Fruit fly (Drosophila melanogaster): ENCODE results near the gene CG7110.

CG7110 gene

dm6 chr2L:13414525-13415481 is 16.0 kb downstream of the CG7110 start, which contains the start of the genes CG16956, CG42784 and CG43850 (continued):
- TF ChIP-seq gce (GFP tag; IDR thresholded peaks at IDR 0.05) (0 out of 3 replicates have a peak, but pooled peaks have one; percentile 52), Side (GFP tag; optimal IDR thresholded peaks at IDR 0.05) (peak; percentile 28), sc (optimal IDR thresholded peaks at IDR 0.05) (no peak), sc (GFP tag; optimal IDR thresholded peaks at IDR 0.05) (peak; percentile 7), lilli (GFP tag; optimal IDR thresholded peaks at IDR 0.05) (no peak), sens (GFP tag) (peak; percentile 82), CG15073 (GFP tag; optimal IDR thresholded peaks at IDR 0.05) (no peak), jumu (GFP tag; optimal IDR thresholded peaks at IDR 0.05) (no peak), Aef1 (GFP tag; IDR thresholded peaks at IDR 0.05) (no peak), bowl (GFP tag; IDR thresholded peaks at IDR 0.05) (peak; percentile 42; the same call in 1 of the 2 replicates), CG31224 (GFP tag; IDR thresholded peaks at IDR 0.05) (peak; percentile 25; the same call in 1 of the 2 replicates), H15 (GFP tag; IDR thresholded peaks at IDR 0.05) (no peak), CG30403 (GFP tag; optimal IDR thresholded peaks at IDR 0.05) (no peak), CG7987 (GFP tag; optimal IDR thresholded peaks at IDR 0.05) (peak; percentile 86), Sin3A (optimal IDR thresholded peaks at IDR 0.05) (no peak), pb (GFP tag; optimal IDR thresholded peaks at IDR 0.05) (no peak), CG12219 (GFP tag; optimal IDR thresholded peaks at IDR 0.05) (peak; percentile 75), cwo (GFP tag; optimal IDR thresholded peaks at IDR 0.05) (peak; percentile 56), pita (GFP tag; optimal IDR thresholded peaks at IDR 0.05) (no peak), Nf-YA (GFP tag; IDR thresholded peaks at IDR 0.05) (0 out of 2 replicates have a peak, but pooled peaks have one; percentile 10), dpn (GFP tag; optimal IDR thresholded peaks at IDR 0.05) (peak in 1 of 2 experiments; percentile 1), org-1 (GFP tag; optimal IDR thresholded peaks at IDR 0.05) (peak; percentile 68), Rfx (GFP tag; IDR thresholded peaks at IDR 0.05) (peak; percentile 69), CG12071 (GFP tag; optimal IDR thresholded peaks at IDR 0.05) (peak; percentile 89), zfh2 (GFP tag; optimal IDR thresholded peaks at IDR 0.05) (no peak), CG14441 (GFP tag; IDR thresholded peaks at IDR 0.05) (0 out of 2 replicates have a peak, but pooled peaks have one; percentile 11), chn (GFP tag; optimal IDR thresholded peaks at IDR 0.05) (no peak), CG32532 (GFP tag; IDR thresholded peaks at IDR 0.05) (peak; percentile 47; the same call in 1 of the 2 replicates), stc (GFP tag; IDR thresholded peaks at IDR 0.05) (no peak), Dad (GFP tag; optimal IDR thresholded peaks at IDR 0.05) (no peak), CG11696 (GFP tag; IDR thresholded peaks at IDR 0.05) (0 out of 2 replicates have a peak, but pooled peaks have one; percentile 20), Xrp1 (GFP tag; IDR thresholded peaks at IDR 0.05) (no peak), lov (optimal IDR thresholded peaks at IDR 0.05) (no peak), lov (GFP tag; IDR thresholded peaks at IDR 0.05) (peak; percentile 53; the same call in 1 of the 3 replicates), Hey (tag; optimal IDR thresholded peaks at IDR 0.05) (peak; percentile 54), grn (GFP tag; optimal IDR thresholded peaks at IDR 0.05) (peak; percentile 1), CG4854 (GFP tag; optimal IDR thresholded peaks at IDR 0.05) (no peak), Hr3 (GFP tag; optimal IDR thresholded peaks at IDR 0.05) (no peak), az2 (GFP tag; optimal IDR thresholded peaks at IDR 0.05) (no peak), Hmx (GFP tag; optimal IDR thresholded peaks at IDR 0.05) (no peak), fu2 (GFP tag; optimal IDR thresholded peaks at IDR 0.05) (no peak), Six4 (GFP tag; optimal IDR thresholded peaks at IDR 0.05) (no peak), run (tag; optimal IDR thresholded peaks at IDR 0.05) (peak; percentile 41), CkIIα-i1 (GFP tag; IDR thresholded peaks at IDR 0.05) (no peak), CG18476 (GFP tag; optimal IDR thresholded peaks at IDR 0.05) (no peak), CG34224 (GFP tag; IDR thresholded peaks at IDR 0.05; ENCODE audit: partially characterized antibody) (0 out of 3 replicates have a peak, but pooled peaks have one; percentile 29), CG14014 (GFP tag; IDR thresholded peaks at IDR 0.05) (no peak), CG15514 (GFP tag; optimal IDR thresholded peaks at IDR 0.05) (peak; percentile 87), toy (GFP tag; IDR thresholded peaks at IDR 0.05) (no peak), CG34422 (GFP tag; IDR thresholded peaks at IDR 0.05) (no peak), HLH3B (GFP tag; IDR thresholded peaks at IDR 0.05) (no peak; the same call in 1 of the 2 replicates)
